Worm (Caenorhabditis elegans): ENCODE results near the gene nhr-152.

Gene nhr-152

DNA sequence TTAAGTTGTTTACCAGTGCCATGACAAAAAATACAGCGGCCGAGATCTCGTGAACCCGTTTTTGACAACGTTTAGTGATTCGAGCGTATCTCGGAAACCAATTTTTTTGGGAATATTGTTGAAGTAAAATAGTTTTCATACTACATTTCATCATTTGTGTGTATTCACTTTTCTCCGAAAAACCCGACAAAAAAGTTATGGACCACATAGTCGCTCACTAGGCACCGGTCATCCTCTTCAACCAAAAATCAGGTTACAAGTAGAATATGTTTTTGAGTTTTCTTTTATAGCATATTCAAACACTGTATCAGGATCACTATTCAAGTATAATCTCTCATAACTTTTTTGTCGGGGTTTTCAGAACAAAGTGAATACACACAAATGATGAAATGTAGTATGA, 44.4 kb upstream of the nhr-152 start:
- TF ChIP-seq nhr-237 (tag; optimal IDR thresholded peaks at IDR 0.05) (no peak), aha-1 (tag) (no peak), unc-62 (GFP tag; optimal IDR thresholded peaks at IDR 0.05 in 1 of 2) (peak in 1 of 2 experiments; percentile 92), unc-62 (tag; optimal IDR thresholded peaks at IDR 0.05) (no peak), R02D3.7 (tag; optimal IDR thresholded peaks at IDR 0.05) (no peak), tag-97 (GFP tag; IDR thresholded peaks at IDR 0.05) (no peak)

DNA sequence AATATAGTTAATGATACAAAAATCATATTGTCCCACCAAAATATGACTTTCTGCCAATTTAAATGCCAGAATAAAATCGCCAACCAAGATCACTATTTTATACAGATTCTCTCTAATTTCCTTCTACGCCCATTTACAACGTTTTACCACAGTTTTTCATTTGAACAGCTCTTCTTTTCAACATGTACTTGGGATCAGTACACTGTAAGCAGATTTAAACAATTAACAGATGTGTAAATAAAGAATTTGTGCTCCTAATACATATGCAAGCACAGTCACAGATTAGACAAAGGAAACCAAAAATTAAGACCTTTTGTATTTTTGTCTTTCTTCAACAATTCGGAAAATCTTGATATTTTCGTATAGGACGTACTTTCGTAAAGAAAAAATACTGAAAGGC, 42.7 kb upstream of the nhr-152 start, which contains the start of gene F07C4.11:
Gene F07C4.11 (minus strand): TSS at position 101 of the 400 bp plus-strand sequence.
- no peak for TF ChIP-seq aly-2 (tag; optimal IDR thresholded peaks at IDR 0.05)
- no peak for TF ChIP-seq mdl-1 (tag; optimal IDR thresholded peaks at IDR 0.05)
- TF ChIP-seq nhr-25 (tag; optimal IDR thresholded peaks at IDR 0.05; ENCODE audit: borderline replicate concordance, insufficient read depth) = no peak
- TF ChIP-seq lin-15B (tag; optimal IDR thresholded peaks at IDR 0.05) = no peak
- no peak for TF ChIP-seq nhr-48 (tag; optimal IDR thresholded peaks at IDR 0.05)
- no peak for TF ChIP-seq nhr-111 (GFP tag; optimal IDR thresholded peaks at IDR 0.05)
- TF ChIP-seq nhr-102 (tag; optimal IDR thresholded peaks at IDR 0.05) = no peak

DNA sequence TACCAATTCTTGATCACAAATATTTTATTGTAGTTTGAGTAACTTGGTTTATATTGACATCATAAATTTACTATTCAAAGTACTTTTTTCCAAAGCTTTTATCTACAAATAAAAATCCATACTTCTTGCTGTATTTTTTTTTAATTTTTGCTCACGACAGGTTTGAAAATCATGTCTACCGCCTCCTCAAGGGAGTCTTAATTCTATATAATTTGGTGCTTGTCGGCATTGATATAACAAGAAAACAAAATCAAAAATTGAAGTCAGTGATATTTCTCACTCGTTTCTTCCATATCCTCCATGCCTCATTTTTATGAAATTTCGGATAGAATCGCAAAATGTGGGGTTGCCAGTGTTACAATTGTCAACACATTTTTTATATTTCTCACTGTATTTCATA, 40.7 kb upstream of the nhr-152 start, which contains the start of gene str-47:
Gene str-47 (plus strand): TSS at position 301 of the 400 bp plus-strand sequence.
- TF ChIP-seq Y5F2A.4 (GFP tag; optimal IDR thresholded peaks at IDR 0.05) (no peak), hmg-1.1 (GFP tag; IDR thresholded peaks at IDR 0.05) (no peak), snpc-4 (tag; optimal IDR thresholded peaks at IDR 0.05) (no peak), duxl-1 (tag; optimal IDR thresholded peaks at IDR 0.05; ENCODE audit: poor library complexity) (no peak), unc-62 (GFP tag; optimal IDR thresholded peaks at IDR 0.05 in 1 of 2) (no peak), unc-62 (tag; optimal IDR thresholded peaks at IDR 0.05) (no peak), snpc-1.2 (GFP tag; IDR thresholded peaks at IDR 0.05) (no peak), ceh-20 (GFP tag; IDR thresholded peaks at IDR 0.05) (no peak), ZK337.2 (GFP tag; IDR thresholded peaks at IDR 0.05) (no peak), ctbp-1 (GFP tag; IDR thresholded peaks at IDR 0.05) (no peak), egl-43 (GFP tag; IDR thresholded peaks at IDR 0.05) (no peak), R02D3.7 (tag; optimal IDR thresholded peaks at IDR 0.05) (no peak), mxl-3 (GFP tag; optimal IDR thresholded peaks at IDR 0.05) (no peak), T20F7.1 (GFP tag; optimal IDR thresholded peaks at IDR 0.05) (no peak), nhr-6 (tag; optimal IDR thresholded peaks at IDR 0.05) (no peak), arid-1 (GFP tag; conservative IDR thresholded peaks at IDR 0.05) (no peak), jun-1 (tag; optimal IDR thresholded peaks at IDR 0.05) (no peak), F49E8.2 (tag; optimal IDR thresholded peaks at IDR 0.05; ENCODE audit: borderline replicate concordance) (no peak)

DNA sequence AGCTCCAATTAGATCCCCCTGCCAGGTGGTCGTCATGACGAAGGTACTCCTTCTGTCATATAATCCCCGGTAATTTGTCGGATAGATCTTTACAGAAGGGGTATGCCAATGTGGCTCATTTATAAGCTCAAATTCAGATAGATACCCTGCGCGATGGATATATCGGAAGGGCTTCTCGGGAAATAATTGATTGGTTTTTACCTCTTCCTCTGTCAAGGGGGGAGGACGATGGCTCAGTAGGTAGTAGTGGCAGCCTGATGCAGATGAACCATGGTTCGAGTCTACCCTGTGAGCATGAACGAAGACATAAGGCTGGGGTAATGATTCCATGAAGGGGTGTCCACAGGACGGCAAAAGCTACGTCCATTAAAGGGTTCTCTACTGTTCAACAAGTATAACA, 39.0 kb upstream of the nhr-152 start:
- TF ChIP-seq lsy-2 (tag; optimal IDR thresholded peaks at IDR 0.05) = no peak
- TF ChIP-seq Y48G9A.11 (GFP tag; IDR thresholded peaks at IDR 0.05) = no peak
- TF ChIP-seq lin-39 (tag; optimal IDR thresholded peaks at IDR 0.05) = no peak

DNA sequence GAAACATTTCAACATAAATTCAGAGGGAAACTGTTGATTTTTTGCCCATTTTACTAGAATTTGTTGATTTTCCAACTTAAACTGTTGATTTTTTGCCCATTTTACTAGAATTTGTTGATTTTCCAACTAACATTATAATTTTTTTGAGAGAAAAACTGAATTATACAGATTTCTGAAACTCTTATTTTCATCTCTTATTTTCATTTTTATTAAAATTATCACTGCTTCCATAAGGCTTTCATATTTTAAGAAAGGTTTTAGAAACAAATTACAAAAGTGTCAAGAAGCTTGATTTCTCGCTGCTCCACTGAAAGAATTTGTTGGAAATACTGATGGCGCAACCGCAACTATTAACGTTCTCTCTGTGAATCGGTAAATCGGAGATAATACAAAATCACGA, 36.2 kb upstream of the nhr-152 start:
- no peak for TF ChIP-seq nhr-42 (GFP tag; IDR thresholded peaks at IDR 0.05)
- TF ChIP-seq D1046.2 (GFP tag; IDR thresholded peaks at IDR 0.05) = no peak
- TF ChIP-seq fkh-10 (GFP tag; optimal IDR thresholded peaks at IDR 0.05) = no peak
- no peak for TF ChIP-seq ceh-32 (tag; optimal IDR thresholded peaks at IDR 0.05; ENCODE audit: poor library complexity)
- no peak for TF ChIP-seq unc-39 (tag; optimal IDR thresholded peaks at IDR 0.05)
- no peak for TF ChIP-seq lin-39 (tag; optimal IDR thresholded peaks at IDR 0.05)
- TF ChIP-seq unc-62 (GFP tag; optimal IDR thresholded peaks at IDR 0.05 in 1 of 2) = peak in 1 of 2 experiments; percentile 96
- no peak for TF ChIP-seq unc-62 (tag; optimal IDR thresholded peaks at IDR 0.05)
- TF ChIP-seq unc-130 (GFP tag; optimal IDR thresholded peaks at IDR 0.05) = no peak

All from whole organism, L4 larva.